Fruit fly (Drosophila melanogaster) whole organism, embryonic: ENCODE data around the gene Nup98-96.

ENCODE experiments used
- MESR4 ChIP-seq: fragments of 200-800 bp; sonication (Bioruptor generic); optimal IDR thresholded peaks from 2 replicates; lab custom pipeline; 2018; ENCODE audit warnings: missing biosample characterization, mild to moderate bottlenecking, missing genetic modification characterization, moderate library complexity
- bab2 ChIP-seq: fragments of 200-800 bp; sonication (Bioruptor generic); optimal IDR thresholded peaks from 2 replicates; lab custom pipeline; 2016; ENCODE audit warnings: missing biosample characterization, missing genetic modification characterization

dm6 chr3R:23818879-23819408 is 37.5 kb upstream of the Nup98-96 start, which contains the start of the genes CG33111 and eIF4G2:
- TF ChIP-seq bab2 (GFP tag; lab: Kevin White, UChicago) = no peak
- peak; percentile 91 for TF ChIP-seq MESR4 (GFP tag; lab: Kevin White, UChicago)
